Fruit fly (Drosophila melanogaster): ENCODE measurements around the gene ND-SGDH.
A peak's percentile ranks its signal among the peaks of the same experiment; 100 is the strongest.

Gene ND-SGDH

DNA sequence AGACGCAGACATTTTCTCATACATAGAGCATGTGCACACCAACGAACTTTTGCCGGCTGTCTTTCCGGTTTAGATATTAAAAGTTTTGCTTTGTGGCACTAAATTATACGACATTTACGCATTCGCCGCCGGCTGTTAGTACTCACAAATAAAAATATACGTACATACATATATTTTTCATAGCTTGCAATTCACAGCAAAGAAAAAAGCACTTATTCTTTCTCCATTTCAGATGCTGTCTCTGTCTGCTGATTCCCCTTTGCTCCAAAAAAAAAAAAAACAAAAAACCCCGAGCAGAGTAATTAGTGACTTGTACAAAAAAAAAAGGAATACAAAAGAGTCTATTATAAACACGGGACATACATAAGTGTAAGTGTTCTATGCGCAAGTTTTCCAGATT is 38.9 kb upstream of the ND-SGDH start, which contains the start of gene CAH2:
Gene CAH2 (plus strand): TSS at position 301 of the 400 bp plus-strand sequence.
- no peak for TF ChIP-seq CG14655 (GFP tag; optimal IDR thresholded peaks at IDR 0.05)
- TF ChIP-seq gl (tag; optimal IDR thresholded peaks at IDR 0.05): no peak
- no peak for TF ChIP-seq CG9948 (tag; optimal IDR thresholded peaks at IDR 0.05)

DNA sequence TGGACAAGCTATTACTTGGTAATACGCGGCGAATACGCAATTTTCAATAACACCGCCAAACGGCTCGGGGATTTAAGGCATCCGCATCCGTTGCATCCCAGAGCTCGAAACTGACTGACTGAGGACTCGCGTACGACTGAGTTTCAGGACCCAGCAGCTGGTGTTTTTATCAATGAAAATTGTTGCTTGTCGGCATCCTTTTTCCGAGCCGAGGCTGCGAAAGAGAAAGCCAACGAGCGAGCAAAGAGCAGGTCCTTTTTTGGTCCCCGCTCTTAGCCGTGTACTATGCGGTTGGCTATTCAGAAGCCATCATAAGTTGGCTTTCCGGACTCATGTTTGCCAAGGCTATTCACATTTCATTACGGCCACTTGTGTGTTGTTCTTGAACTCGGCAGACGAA is 37.0 kb upstream of the ND-SGDH start, which contains the start of gene Rh7:
Gene Rh7 (minus strand): TSS at position 101 of the 400 bp plus-strand sequence.
- TF ChIP-seq CG9948 (tag; optimal IDR thresholded peaks at IDR 0.05) (no peak), Pif1B (GFP tag; optimal IDR thresholded peaks at IDR 0.05) (no peak), CG13204 (GFP tag; optimal IDR thresholded peaks at IDR 0.05) (no peak), CG4496 (GFP tag; IDR thresholded peaks at IDR 0.05) (no peak), rn (GFP tag; IDR thresholded peaks at IDR 0.05) (no peak), fd96Ca (GFP tag; IDR thresholded peaks at IDR 0.05) (no peak), EcR (GFP tag; optimal IDR thresholded peaks at IDR 0.05) (no peak), Snoo (tag; optimal IDR thresholded peaks at IDR 0.05) (no peak), CG14655 (GFP tag; optimal IDR thresholded peaks at IDR 0.05) (no peak), Ets98B (GFP tag; IDR thresholded peaks at IDR 0.05) (no peak), CG10348 (GFP tag; IDR thresholded peaks at IDR 0.05) (no peak), Pif1A (GFP tag; optimal IDR thresholded peaks at IDR 0.05) (no peak), CG17806 (tag; optimal IDR thresholded peaks at IDR 0.05) (no peak), D1 (tag; optimal IDR thresholded peaks at IDR 0.05) (no peak), CG15710 (tag; optimal IDR thresholded peaks at IDR 0.05) (no peak), CG12605 (GFP tag; IDR thresholded peaks at IDR 0.05) (no peak), CG8159 (tag; optimal IDR thresholded peaks at IDR 0.05) (no peak), gl (tag; optimal IDR thresholded peaks at IDR 0.05) (no peak)

dm6 chr3L:12163693-12164092 is 25.3 kb upstream of the ND-SGDH start, which contains the start of gene CG9760:
CG9760 (minus strand) TSS chr3L:12163735.
- TF ChIP-seq CG12605 (GFP tag; IDR thresholded peaks at IDR 0.05) (no peak), CG4496 (GFP tag; IDR thresholded peaks at IDR 0.05) (peak; percentile 80; the same call in 2 of the 3 replicates), Snoo (tag; optimal IDR thresholded peaks at IDR 0.05) (no peak), fd96Ca (GFP tag; IDR thresholded peaks at IDR 0.05) (peak; percentile 65; the same call in 2 of the 3 replicates), CG32121 (GFP tag; IDR thresholded peaks at IDR 0.05) (peak; percentile 62; the same call in 1 of the 2 replicates)

DNA sequence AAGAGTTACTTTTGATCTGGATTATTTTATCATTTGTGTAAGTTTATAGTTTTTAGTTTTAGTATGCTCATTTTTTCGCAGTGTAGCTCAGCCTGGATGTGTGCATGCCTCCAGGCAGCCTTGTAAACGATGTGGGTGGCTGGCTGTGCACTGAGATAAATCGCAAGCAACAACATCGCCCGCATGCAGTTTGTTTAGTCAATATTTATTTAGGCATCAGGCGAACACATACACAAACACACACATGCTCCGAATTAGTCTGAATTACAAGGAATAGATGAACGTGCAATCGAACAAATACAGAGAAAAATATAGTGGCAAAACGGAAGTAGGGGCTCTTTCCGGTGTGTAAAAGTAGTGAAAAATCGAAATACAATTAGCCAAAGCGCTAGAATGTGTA is 24.7 kb upstream of the ND-SGDH start:
- TF ChIP-seq Pif1B (GFP tag; optimal IDR thresholded peaks at IDR 0.05) (no peak), CG10348 (GFP tag; IDR thresholded peaks at IDR 0.05) (no peak), CG15710 (tag; optimal IDR thresholded peaks at IDR 0.05) (no peak), CG34367 (tag; optimal IDR thresholded peaks at IDR 0.05) (no peak), rn (GFP tag; IDR thresholded peaks at IDR 0.05) (no peak), Pif1A (GFP tag; optimal IDR thresholded peaks at IDR 0.05) (no peak), Ets98B (GFP tag; IDR thresholded peaks at IDR 0.05) (0 out of 2 replicates have a peak, but pooled peaks have one; percentile 14), CG9948 (tag; optimal IDR thresholded peaks at IDR 0.05) (no peak), CG14655 (GFP tag; optimal IDR thresholded peaks at IDR 0.05) (no peak), CG4496 (GFP tag; IDR thresholded peaks at IDR 0.05) (peak; percentile 52; the same call in 2 of the 3 replicates), fd96Ca (GFP tag; IDR thresholded peaks at IDR 0.05) (no peak), D1 (tag; optimal IDR thresholded peaks at IDR 0.05) (no peak)

dm6 chr3L:12162156-12162682 is 23.8 kb upstream of the ND-SGDH start:
- TF ChIP-seq Pif1A (GFP tag; optimal IDR thresholded peaks at IDR 0.05): no peak
- no peak for TF ChIP-seq CG15710 (tag; optimal IDR thresholded peaks at IDR 0.05)
- no peak for TF ChIP-seq rn (GFP tag; IDR thresholded peaks at IDR 0.05)
- no peak for TF ChIP-seq Snoo (tag; optimal IDR thresholded peaks at IDR 0.05)

DNA sequence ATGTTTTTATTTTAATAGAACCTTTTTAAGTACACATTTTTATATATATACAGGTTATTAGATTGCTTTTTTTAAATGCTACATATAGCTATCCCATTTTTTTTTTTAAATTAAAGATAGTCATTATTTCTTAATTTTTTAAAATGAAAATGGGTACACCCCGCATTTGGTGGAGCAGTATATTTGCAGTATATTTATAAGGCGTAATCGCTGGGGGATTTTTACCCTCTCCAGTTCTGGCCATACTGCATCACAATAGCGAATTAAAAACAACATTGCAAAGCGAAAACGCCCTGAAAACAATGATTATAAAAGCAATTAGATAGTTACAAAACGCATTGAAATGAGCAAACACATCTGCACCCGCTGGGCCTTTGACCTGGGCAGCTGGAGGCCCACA is 10.6 kb upstream of the ND-SGDH start, which contains the start of gene CG32099:
Gene CG32099 (plus strand): TSS at position 250 of the 400 bp plus-strand sequence.
- no peak for TF ChIP-seq CG8159 (tag; optimal IDR thresholded peaks at IDR 0.05)

DNA sequence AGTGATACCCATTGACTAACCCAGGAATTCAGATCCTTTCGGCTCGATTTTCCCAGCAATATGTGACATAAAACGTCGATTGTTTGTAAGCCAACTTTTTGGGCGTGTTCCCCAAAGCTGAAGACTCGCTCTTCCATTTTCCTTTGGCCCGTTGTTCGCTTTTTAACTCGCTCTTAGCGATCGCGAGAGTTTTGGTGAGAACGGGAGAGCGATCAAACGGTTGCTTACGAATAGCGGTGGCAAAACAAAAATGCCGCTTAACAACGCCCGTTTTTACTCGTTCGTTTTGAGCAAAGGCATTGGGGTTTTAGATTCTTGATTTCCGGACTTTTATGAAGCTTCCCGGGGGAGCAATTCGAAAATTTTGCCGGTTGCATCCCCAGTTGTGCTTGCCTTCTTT is 8.6 kb upstream of the ND-SGDH start:
- TF ChIP-seq CG32121 (GFP tag; IDR thresholded peaks at IDR 0.05) (no peak), Pif1A (GFP tag; optimal IDR thresholded peaks at IDR 0.05) (no peak), gl (tag; optimal IDR thresholded peaks at IDR 0.05) (no peak), CG15710 (tag; optimal IDR thresholded peaks at IDR 0.05) (no peak), CG10348 (GFP tag; IDR thresholded peaks at IDR 0.05) (no peak), CG34367 (tag; optimal IDR thresholded peaks at IDR 0.05) (no peak), CG17806 (tag; optimal IDR thresholded peaks at IDR 0.05) (no peak), Ets98B (GFP tag; IDR thresholded peaks at IDR 0.05) (no peak), Snoo (tag; optimal IDR thresholded peaks at IDR 0.05) (no peak), CG8301 (tag; optimal IDR thresholded peaks at IDR 0.05) (no peak), CG9948 (tag; optimal IDR thresholded peaks at IDR 0.05) (no peak), CG12605 (GFP tag; IDR thresholded peaks at IDR 0.05) (no peak), EcR (GFP tag; optimal IDR thresholded peaks at IDR 0.05) (no peak), CG13204 (GFP tag; optimal IDR thresholded peaks at IDR 0.05) (no peak), rn (GFP tag; IDR thresholded peaks at IDR 0.05) (no peak), CG8159 (tag; optimal IDR thresholded peaks at IDR 0.05) (no peak), D1 (tag; optimal IDR thresholded peaks at IDR 0.05) (no peak)

All from whole organism, pupa.